Fruit fly (Drosophila melanogaster): Measurements from ENCODE around the gene betaCOP.

betaCOP gene

dm6 chrX:18399965-18400364 is 14.9 kb upstream of the betaCOP start, which contains the start of gene CG34328:
TSS of gene CG34328 (minus strand) at chrX:18400065.
- TF ChIP-seq sens-2 (GFP tag; IDR thresholded peaks at IDR 0.05) (no peak), stwl (tag; optimal IDR thresholded peaks at IDR 0.05) (peak; percentile 16), Nf-YA (GFP tag; IDR thresholded peaks at IDR 0.05) (no peak)

- no peak for TF ChIP-seq pnt (GFP tag; optimal IDR thresholded peaks at IDR 0.05)
- TF ChIP-seq stwl (tag; optimal IDR thresholded peaks at IDR 0.05): no peak
- TF ChIP-seq Ptx1 (GFP tag; IDR thresholded peaks at IDR 0.05): no peak
- TF ChIP-seq Fer1 (GFP tag; optimal IDR thresholded peaks at IDR 0.05): no peak
- TF ChIP-seq gt (GFP tag; IDR thresholded peaks at IDR 0.05): no peak
- no peak for TF ChIP-seq zf30C (GFP tag; optimal IDR thresholded peaks at IDR 0.05)
These were observed 10.1 kb upstream of the betaCOP start for dm6 chrX:18395157-18395556.

dm6 chrX:18386784-18387183 is 1.7 kb upstream of the betaCOP start, which contains the start of gene Tsf1:
TSS of gene Tsf1 (plus strand) at chrX:18387084.
- TF ChIP-seq twi (tag; optimal IDR thresholded peaks at IDR 0.05): no peak
- no peak for TF ChIP-seq eve (GFP tag; optimal IDR thresholded peaks at IDR 0.05)
- peak; percentile 8 for TF ChIP-seq sens (GFP tag)

DNA sequence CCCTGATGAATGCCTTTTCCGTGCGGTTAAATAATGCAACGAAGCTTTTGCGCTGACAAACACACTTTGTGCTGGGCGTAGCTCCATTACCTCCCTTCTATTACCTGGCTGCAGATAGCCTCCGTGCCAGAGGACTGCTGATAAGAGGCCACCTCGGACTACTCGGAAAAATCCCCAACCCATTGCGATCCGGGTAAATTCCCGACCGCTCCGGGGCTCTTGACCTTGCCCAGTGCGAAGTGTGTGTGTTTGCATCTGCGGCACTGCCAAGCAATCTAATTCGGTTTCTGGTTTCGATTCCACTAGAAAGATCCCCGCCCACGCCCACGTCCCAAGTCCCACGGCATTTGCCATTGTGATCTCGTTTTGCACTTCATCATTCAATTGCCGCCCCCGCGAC is 759 bp upstream of the betaCOP start:
- no peak for TF ChIP-seq repo (GFP tag; optimal IDR thresholded peaks at IDR 0.05)
- TF ChIP-seq gcm (GFP tag; optimal IDR thresholded peaks at IDR 0.05): no peak
- TF ChIP-seq Med (GFP tag): peak; percentile 31
- no peak for TF ChIP-seq tgo (GFP tag; IDR thresholded peaks at IDR 0.05)
- TF ChIP-seq CG7839 (tag; optimal IDR thresholded peaks at IDR 0.05): no peak
- TF ChIP-seq CG18476 (GFP tag; optimal IDR thresholded peaks at IDR 0.05): no peak
- no peak for TF ChIP-seq CG33213 (GFP tag; optimal IDR thresholded peaks at IDR 0.05)

DNA sequence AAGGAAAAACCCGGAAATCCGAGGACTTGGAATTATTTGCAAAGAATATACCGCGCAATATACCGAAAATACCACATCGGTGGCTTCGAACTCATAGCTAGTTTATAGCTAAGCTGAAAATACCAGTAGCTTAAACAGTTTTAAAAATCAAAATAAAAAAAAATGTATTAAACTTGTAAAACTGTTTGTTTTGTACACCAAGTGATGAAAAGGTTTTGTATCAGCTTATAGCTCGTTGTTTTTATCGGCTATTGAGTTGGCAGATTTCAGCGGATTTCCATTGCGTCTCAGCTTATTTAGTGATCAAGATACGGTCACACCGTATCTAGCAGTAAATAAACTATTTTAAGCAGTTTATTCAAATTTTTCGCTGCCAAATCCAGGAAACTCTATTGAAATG is 5.3 kb downstream of the betaCOP start, which contains the start of the genes por and CG6179:
por (minus strand) TSS at position 64 of the 400 bp plus-strand sequence.
CG6179 (plus strand) TSS at position 292 of the 400 bp plus-strand sequence.
- TF ChIP-seq al (GFP tag; IDR thresholded peaks at IDR 0.05) (no peak), MBD-R2 (GFP tag; IDR thresholded peaks at IDR 0.05) (peak; percentile 60), CG13424 (tag; optimal IDR thresholded peaks at IDR 0.05) (peak; percentile 4), CG7271 (tag; optimal IDR thresholded peaks at IDR 0.05) (no peak), Dp (GFP tag; optimal IDR thresholded peaks at IDR 0.05) (peak; percentile 35), phol (tag; optimal IDR thresholded peaks at IDR 0.05) (peak; percentile 11), nmo (GFP tag; optimal IDR thresholded peaks at IDR 0.05) (peak; percentile 28), Sry-β (GFP tag; optimal IDR thresholded peaks at IDR 0.05) (peak; percentile 79), gfzf (GFP tag; optimal IDR thresholded peaks at IDR 0.05) (peak; percentile 70), YL-1 (GFP tag; optimal IDR thresholded peaks at IDR 0.05) (peak; percentile 45), CG9797 (GFP tag; optimal IDR thresholded peaks at IDR 0.05) (peak; percentile 52), Sin3A (optimal IDR thresholded peaks at IDR 0.05) (peak; percentile 48), Trl (optimal IDR thresholded peaks at IDR 0.05) (no peak), Trl (GFP tag; optimal IDR thresholded peaks at IDR 0.05) (no peak), pzg (GFP tag; optimal IDR thresholded peaks at IDR 0.05) (peak; percentile 27), CG2116 (GFP tag; optimal IDR thresholded peaks at IDR 0.05) (peak; percentile 19), CG9876 (GFP tag; optimal IDR thresholded peaks at IDR 0.05) (no peak), CG14710 (tag; optimal IDR thresholded peaks at IDR 0.05) (peak; percentile 33), CG17186 (GFP tag; optimal IDR thresholded peaks at IDR 0.05) (peak; percentile 43), Ets97D (GFP tag; optimal IDR thresholded peaks at IDR 0.05) (peak; percentile 19), CoRest (tag; optimal IDR thresholded peaks at IDR 0.05) (peak; percentile 24), CG30020 (tag; optimal IDR thresholded peaks at IDR 0.05) (peak; percentile 7), CG4617 (GFP tag; optimal IDR thresholded peaks at IDR 0.05; ENCODE audit: borderline replicate concordance) (peak; percentile 22), BEAF-32 (GFP tag; optimal IDR thresholded peaks at IDR 0.05) (peak; percentile 29), row (GFP tag; IDR thresholded peaks at IDR 0.05) (peak; percentile 64), CG32772 (GFP tag; IDR thresholded peaks at IDR 0.05) (no peak), Med (GFP tag) (peak; percentile 26), CG12659 (GFP tag; optimal IDR thresholded peaks at IDR 0.05) (peak; percentile 20), Usf (GFP tag; optimal IDR thresholded peaks at IDR 0.05) (no peak)
